Worm (Caenorhabditis elegans) whole organism, L4 larva: ENCODE measurements around the gene T19C3.3.

Experiments
- Y75B8A.6 ChIP-seq: fragments of 200-800 bp; sonication (Bioruptor generic); IDR thresholded peaks from 2 replicates; pipeline ENCODE4 v1.3.6; 2022; ENCODE audit warnings: missing genetic modification reagents, missing genetic modification characterization, missing compliant biosample characterization
- aha-1 ChIP-seq: fragments of 150-350 bp; peaks from one replicate; lab custom pipeline; 2014; ENCODE audit warnings: missing biosample characterization, missing genetic modification characterization
- ceh-62 ChIP-seq: sonication (generic microtip); optimal IDR thresholded peaks from 2 replicates; lab custom pipeline; 2017; ENCODE audit warnings: missing biosample characterization, missing genetic modification characterization
- ces-1 ChIP-seq: fragments of 150-350 bp; sonication (generic microtip); optimal IDR thresholded peaks from 4 replicates; lab custom pipeline; 2014; ENCODE audit warnings: missing biosample characterization, missing genetic modification reagents, missing genetic modification characterization
- hlh-30 ChIP-seq: sonication (generic microtip); optimal IDR thresholded peaks from 2 replicates; lab custom pipeline; 2017; ENCODE audit warnings: antibody characterized with exemption, mild to moderate bottlenecking, missing genetic modification characterization, missing compliant biosample characterization; ENCODE audit not compliant: insufficient read depth
- jun-1 ChIP-seq: fragments of 150-350 bp; optimal IDR thresholded peaks from 2 replicates; lab custom pipeline; 2014; ENCODE audit warnings: missing biosample characterization, missing genetic modification reagents, missing genetic modification characterization
- mep-1 ChIP-seq: fragments of 150-350 bp; sonication (generic microtip); optimal IDR thresholded peaks from 3 replicates; lab custom pipeline; 2014; ENCODE audit warnings: missing biosample characterization, missing genetic modification characterization
- nhr-237 ChIP-seq: sonication (generic microtip); optimal IDR thresholded peaks from 2 replicates; lab custom pipeline; 2017; ENCODE audit warnings: missing biosample characterization, missing genetic modification characterization
- nhr-76 ChIP-seq: fragments of 150-350 bp; optimal IDR thresholded peaks from 2 replicates; lab custom pipeline; 2014; ENCODE audit warnings: missing biosample characterization, missing genetic modification characterization
- unc-130 ChIP-seq: sonication (generic microtip); optimal IDR thresholded peaks from 2 replicates; lab custom pipeline; 2016; ENCODE audit warnings: missing genetic modification reagents, missing genetic modification characterization, missing compliant biosample characterization

DNA sequence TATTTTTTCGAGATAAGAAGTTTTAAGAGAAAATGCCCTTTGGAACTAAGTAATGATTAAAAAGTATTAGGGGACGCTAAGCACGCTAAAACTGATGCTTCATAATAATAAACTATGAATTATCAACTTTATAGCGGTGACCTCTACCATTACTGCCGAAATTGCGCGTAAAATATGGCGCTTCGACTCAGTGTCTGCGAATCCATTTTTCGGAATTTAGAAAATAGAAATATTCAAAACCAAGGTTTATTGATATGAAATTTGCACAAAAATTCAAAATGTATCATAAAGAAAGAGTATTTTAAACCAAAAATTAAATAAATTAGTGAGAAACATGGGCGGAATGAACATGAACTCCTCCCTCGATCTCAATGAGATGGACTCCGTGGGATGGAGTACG lies 15.1 kb downstream of the T19C3.3 start:
- TF ChIP-seq jun-1 (tag; lab: Kevin White, UChicago): no peak
- TF ChIP-seq unc-130 (GFP tag; lab: Kevin White, UChicago): no peak
- no peak for TF ChIP-seq ceh-62 (tag; lab: Kevin White, UChicago)
- no peak for TF ChIP-seq ces-1 (GFP tag; lab: Kevin White, UChicago)
- TF ChIP-seq nhr-76 (tag; lab: Kevin White, UChicago): no peak
- TF ChIP-seq Y75B8A.6 (GFP tag; lab: Robert Waterston, UW): no peak
- peak; percentile 23 for TF ChIP-seq aha-1 (tag; lab: Kevin White, UChicago)
- no peak for TF ChIP-seq mep-1 (tag; lab: Kevin White, UChicago)
- TF ChIP-seq nhr-237 (tag; lab: Kevin White, UChicago): no peak
- no peak for TF ChIP-seq hlh-30 (tag; lab: Kevin White, UChicago)
